Fruit fly (Drosophila melanogaster) whole organism, prepupa: ENCODE data around the gene CG14174.

ENCODE experiments used
- CG6854 ChIP-seq: fragments of 200-800 bp; sonication (Bioruptor generic); optimal IDR thresholded peaks from 2 replicates; lab custom pipeline; 2017; ENCODE audit warnings: missing biosample characterization, mild to moderate bottlenecking, missing genetic modification characterization
- CG8632 ChIP-seq: fragments of 200-800 bp; sonication (Bioruptor generic); optimal IDR thresholded peaks from 3 replicates; lab custom pipeline; 2016; ENCODE audit warnings: missing biosample characterization, missing genetic modification characterization
- Sox14 ChIP-seq: fragments of 200-800 bp; sonication (Bioruptor generic); optimal IDR thresholded peaks from 3 replicates; lab custom pipeline; 2016; ENCODE audit warnings: missing biosample characterization, missing genetic modification characterization
- acj6 ChIP-seq: fragments of 200-800 bp; sonication (Bioruptor generic); optimal IDR thresholded peaks from 3 replicates; lab custom pipeline; 2016; ENCODE audit warnings: missing biosample characterization, missing genetic modification characterization

dm6 chr3L:9693552-9694133 lies 25.5 kb upstream of the CG14174 start:
- TF ChIP-seq acj6 (GFP tag; lab: Kevin White, UChicago) (no peak), CG8632 (GFP tag; lab: Kevin White, UChicago) (no peak), Sox14 (GFP tag; lab: Kevin White, UChicago) (no peak), CG6854 (GFP tag; lab: Kevin White, UChicago) (no peak)
